Worm (Caenorhabditis elegans) whole organism, L3 larva: Measurements from ENCODE around the gene sid-5.

ENCODE experiments used
- ama-1 ChIP-seq: fragments of 150-350 bp; optimal IDR thresholded peaks from 2 replicates; lab custom pipeline; 2018
- ceh-28 ChIP-seq: fragments of 150-350 bp; optimal IDR thresholded peaks from 2 replicates; lab custom pipeline; 2014; ENCODE audit warnings: missing biosample characterization, missing genetic modification reagents, missing genetic modification characterization
- ceh-9 ChIP-seq: sonication (generic microtip); optimal IDR thresholded peaks from 2 replicates; lab custom pipeline; 2018; ENCODE audit warnings: missing biosample characterization, missing genetic modification characterization
- egl-27 ChIP-seq: sonication (generic microtip); optimal IDR thresholded peaks from 4 replicates; lab custom pipeline; 2017; ENCODE audit warnings: missing biosample characterization, missing genetic modification reagents, missing genetic modification characterization
- elt-3 ChIP-seq, 3 experiments: fragments of 150-350 bp in 1 of 3; sonication (generic microtip) in 2 of 3; optimal IDR thresholded peaks; 2 replicates in 2 of 3; 4 replicates in 1 of 3; lab custom pipeline; 2014 to 2017; ENCODE audit warnings: missing biosample characterization in 3 of 3, missing genetic modification characterization in 3 of 3
- eor-1 ChIP-seq, 2 experiments: fragments of 150-350 bp; optimal IDR thresholded peaks; 2 replicates each; lab custom pipeline; 2014 to 2018; ENCODE audit warnings: missing biosample characterization in 2 of 2, missing genetic modification characterization in 2 of 2
- nfya-1 ChIP-seq: sonication (generic microtip); optimal IDR thresholded peaks from 2 replicates; lab custom pipeline; 2017; ENCODE audit warnings: missing genetic modification characterization, mild to moderate bottlenecking, missing compliant biosample characterization, antibody characterized with exemption, moderate library complexity; ENCODE audit not compliant: insufficient read depth
- nhr-28 ChIP-seq: fragments of 150-350 bp; optimal IDR thresholded peaks from 2 replicates; lab custom pipeline; 2014; ENCODE audit warnings: missing biosample characterization, missing genetic modification characterization
- sea-2 ChIP-seq: fragments of 150-350 bp; sonication (generic microtip); optimal IDR thresholded peaks from 4 replicates; lab custom pipeline; 2014; ENCODE audit warnings: missing biosample characterization, missing genetic modification reagents, missing genetic modification characterization
- snpc-4 ChIP-seq: fragments of 150-350 bp; optimal IDR thresholded peaks from 2 replicates; lab custom pipeline; 2014; ENCODE audit warnings: missing biosample characterization, missing genetic modification characterization

DNA sequence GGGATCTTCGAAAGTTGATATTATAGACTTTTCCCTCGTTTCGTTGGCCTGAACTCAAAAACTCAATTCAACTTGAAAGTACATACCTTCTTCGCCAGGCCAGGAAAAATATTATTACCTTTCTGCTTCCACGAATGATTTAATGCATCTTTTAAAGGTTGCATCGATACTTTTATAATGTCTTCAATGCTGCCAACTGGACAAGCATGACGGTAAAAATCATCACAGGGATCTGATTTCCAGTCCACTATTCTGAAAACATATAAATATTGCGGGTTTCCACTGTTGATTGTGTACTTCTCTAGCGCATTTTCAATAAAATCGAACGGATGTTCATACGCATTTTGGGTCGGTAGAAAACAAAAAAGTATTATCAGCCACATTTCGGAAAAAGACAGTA is 41.5 kb upstream of the sid-5 start, which contains the start of gene nep-4:
- TF ChIP-seq nhr-28, result no peak
- no peak for TF ChIP-seq sea-2
- no peak for TF ChIP-seq ceh-9 (tag; lab: Kevin White, UChicago)
- TF ChIP-seq eor-1 (tag; optimal IDR thresholded peaks at IDR 0.05; lab: Kevin White, UChicago), result no peak
- no peak for TF ChIP-seq elt-3 (tag; optimal IDR thresholded peaks at IDR 0.05; lab: Kevin White, UChicago)
- TF ChIP-seq ceh-28, result no peak
- no peak for TF ChIP-seq snpc-4
- no peak for TF ChIP-seq nfya-1 (tag; lab: Kevin White, UChicago)
- no peak for TF ChIP-seq ama-1 (lab: Kevin White, UChicago)
- TF ChIP-seq egl-27 (tag; lab: Kevin White, UChicago), result no peak
